Worm (Caenorhabditis elegans): ENCODE data around the gene K03B4.1.

DNA sequence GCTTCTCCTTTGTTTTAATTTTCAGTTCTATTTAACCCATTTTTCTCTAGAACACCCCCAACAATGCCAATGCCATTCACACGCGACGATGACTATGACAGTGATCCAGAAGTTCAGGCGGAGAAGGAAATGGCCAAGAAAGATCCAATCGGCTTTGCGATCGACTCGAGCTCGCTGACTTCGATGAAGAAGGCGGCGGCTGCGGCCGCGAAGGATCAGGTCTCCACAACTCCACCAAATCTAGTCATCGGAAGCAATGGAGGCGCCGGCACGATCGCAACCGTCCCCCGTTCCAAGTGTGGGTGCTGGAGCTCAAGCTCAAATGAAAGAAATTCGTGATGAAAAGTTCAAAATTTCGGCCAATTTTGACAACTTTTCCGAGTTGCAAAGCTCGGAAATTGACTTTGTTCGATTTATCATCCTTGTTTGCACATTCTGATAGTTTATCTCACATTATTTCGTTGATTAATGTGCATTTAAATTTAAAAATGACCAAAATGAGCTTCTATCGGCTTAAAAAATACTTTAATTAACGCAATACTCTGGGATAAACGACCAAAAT lies 1.1 kb upstream of the K03B4.1 start, which contains the start of gene K03B4.2:
- TF ChIP-seq pqm-1 (tag; optimal IDR thresholded peaks at IDR 0.05): no peak
- no peak for TF ChIP-seq odd-2 (tag; optimal IDR thresholded peaks at IDR 0.05)
